Worm (Caenorhabditis elegans): ENCODE measurements around the gene K10B4.3.

DNA sequence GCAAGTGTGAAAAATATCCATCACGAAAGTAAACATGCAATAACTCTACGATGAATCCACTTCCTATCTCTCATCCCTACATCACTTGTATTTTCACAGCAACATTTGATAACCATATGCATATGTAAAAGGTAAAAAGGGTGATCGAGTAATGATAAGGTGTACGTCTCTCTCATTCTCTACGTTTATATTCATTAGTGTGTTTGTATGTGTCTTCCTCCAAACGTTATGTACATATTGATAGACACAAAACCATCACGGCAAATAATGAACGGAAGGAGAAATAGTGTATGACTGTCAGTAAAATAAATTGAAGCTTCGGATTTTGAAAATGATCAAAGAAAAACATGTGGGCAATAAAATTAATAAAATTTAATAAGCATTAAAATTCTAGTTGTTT lies 1.5 kb upstream of the K10B4.3 start:
- TF ChIP-seq hrde-1 (tag; optimal IDR thresholded peaks at IDR 0.05; ENCODE audit: borderline replicate concordance) (no peak), snpc-4 (GFP tag; optimal IDR thresholded peaks at IDR 0.05) (no peak), snpc-4 (tag; optimal IDR thresholded peaks at IDR 0.05) (no peak), egl-18 (GFP tag; IDR thresholded peaks at IDR 0.05) (no peak), ama-1 (optimal IDR thresholded peaks at IDR 0.05) (no peak), ama-1 (GFP tag; optimal IDR thresholded peaks at IDR 0.05) (no peak), lin-35 (GFP tag; optimal IDR thresholded peaks at IDR 0.05) (no peak), efl-1 (GFP tag; optimal IDR thresholded peaks at IDR 0.05) (no peak), ztf-26 (tag; optimal IDR thresholded peaks at IDR 0.05) (no peak), unc-62 (GFP tag; optimal IDR thresholded peaks at IDR 0.05) (no peak), F57A8.1 (GFP tag; optimal IDR thresholded peaks at IDR 0.05) (no peak), pha-4 (tag; optimal IDR thresholded peaks at IDR 0.05) (no peak), mcd-1 (GFP tag; IDR thresholded peaks at IDR 0.05) (no peak), hmg-20 (GFP tag; IDR thresholded peaks at IDR 0.05) (no peak)
